Worm (Caenorhabditis elegans) whole organism, L1 larva: ENCODE measurements around the gene mup-4.

Experiments used
- C16A3.4 ChIP-seq: fragments of 150-350 bp; optimal IDR thresholded peaks from 2 replicates; lab custom pipeline; 2014; ENCODE audit warnings: missing biosample characterization, missing genetic modification characterization
- C34B4.2 ChIP-seq: sonication (generic microtip); optimal IDR thresholded peaks from 2 replicates; lab custom pipeline; 2017; ENCODE audit warnings: mild to moderate bottlenecking, missing genetic modification characterization, missing compliant biosample characterization
- F16B12.6 ChIP-seq: fragments of 150-350 bp; optimal IDR thresholded peaks from 2 replicates; lab custom pipeline; 2014; ENCODE audit warnings: missing biosample characterization, missing genetic modification characterization
- aha-1 ChIP-seq: fragments of 150-350 bp; optimal IDR thresholded peaks from 2 replicates; lab custom pipeline; 2014; ENCODE audit warnings: missing biosample characterization, missing genetic modification characterization
- aly-2 ChIP-seq: fragments of 150-350 bp; optimal IDR thresholded peaks from 2 replicates; lab custom pipeline; 2014; ENCODE audit warnings: missing biosample characterization, missing genetic modification characterization
- ama-1 ChIP-seq: fragments of 150-350 bp; optimal IDR thresholded peaks from 2 replicates; lab custom pipeline; 2014
- ceh-63 ChIP-seq: fragments of 200-800 bp; sonication (Bioruptor generic); optimal IDR thresholded peaks from 2 replicates; lab custom pipeline; 2018; ENCODE audit warnings: mild to moderate bottlenecking, missing genetic modification characterization, missing compliant biosample characterization
- ceh-8 ChIP-seq: fragments of 200-800 bp; sonication (Bioruptor generic); optimal IDR thresholded peaks from 2 replicates; lab custom pipeline; 2018; ENCODE audit warnings: mild to moderate bottlenecking, missing genetic modification characterization, moderate library complexity, missing compliant biosample characterization
- ceh-82 ChIP-seq, 3 experiments: fragments of 150-350 bp in 1 of 3; sonication (generic microtip) in 2 of 3; optimal IDR thresholded peaks; 2 replicates each; lab custom pipeline; 2014 to 2017; ENCODE audit warnings: missing biosample characterization in 3 of 3, missing genetic modification characterization in 3 of 3
- ceh-88 ChIP-seq: fragments of 200-800 bp; sonication (Bioruptor generic); IDR thresholded peaks from 2 replicates; pipeline ENCODE4 v1.3.6; 2022; ENCODE audit warnings: missing genetic modification characterization, missing compliant biosample characterization
- ceh-90 ChIP-seq: sonication (generic microtip); optimal IDR thresholded peaks from 2 replicates; lab custom pipeline; 2016; ENCODE audit warnings: missing genetic modification characterization, missing compliant biosample characterization
- efl-1 ChIP-seq, 4 experiments: fragments of 150-350 bp; optimal IDR thresholded peaks in 3 of 4; peaks in 1 of 4; 1 replicate in 1 of 4; 2 replicates in 3 of 4; lab custom pipeline; 2014; ENCODE audit warnings: missing biosample characterization in 2 of 4, missing genetic modification characterization in 2 of 4, missing genetic modification reagents in 2 of 4
- egl-27 ChIP-seq, 2 experiments: fragments of 150-350 bp in 1 of 2; sonication (generic microtip); optimal IDR thresholded peaks; 3 replicates each; lab custom pipeline; 2017 to 2018; ENCODE audit warnings: missing biosample characterization in 2 of 2, missing genetic modification characterization in 2 of 2, missing genetic modification reagents in 2 of 2
- elt-3 ChIP-seq, 6 experiments: fragments of 150-350 bp in 1 of 6; sonication (generic microtip); optimal IDR thresholded peaks; 2 replicates each; lab custom pipeline; 2017 to 2018; ENCODE audit warnings: missing biosample characterization in 6 of 6, missing genetic modification characterization in 6 of 6, inconsistent platforms in 1 of 6
- ets-5 ChIP-seq: fragments of 200-800 bp; sonication (Bioruptor generic); IDR thresholded peaks from 2 replicates; pipeline ENCODE4 v1.3.6; 2022; ENCODE audit warnings: missing genetic modification characterization, missing compliant biosample characterization
- fkh-10 ChIP-seq: sonication (generic microtip); optimal IDR thresholded peaks from 2 replicates; lab custom pipeline; 2017; ENCODE audit warnings: missing biosample characterization, missing genetic modification reagents, missing genetic modification characterization
- fkh-4 ChIP-seq: sonication (generic microtip); optimal IDR thresholded peaks from 2 replicates; lab custom pipeline; 2016; ENCODE audit warnings: missing compliant biosample characterization, missing genetic modification characterization, borderline replicate concordance
- fos-1 ChIP-seq: fragments of 150-350 bp; optimal IDR thresholded peaks from 2 replicates; lab custom pipeline; 2014; ENCODE audit warnings: missing biosample characterization, missing genetic modification characterization
- grh-1 ChIP-seq: fragments of 200-800 bp; sonication (Bioruptor generic); IDR thresholded peaks from 2 replicates; pipeline ENCODE4 v1.3.6; 2022; ENCODE audit warnings: missing genetic modification reagents, missing genetic modification characterization, missing compliant biosample characterization
- irx-1 ChIP-seq: sonication (generic microtip); optimal IDR thresholded peaks from 2 replicates; lab custom pipeline; 2016; ENCODE audit warnings: missing genetic modification characterization, missing compliant biosample characterization
- isw-1 ChIP-seq: fragments of 200-800 bp; sonication (Bioruptor generic); IDR thresholded peaks from 2 replicates; pipeline ENCODE4 v1.3.6; 2022; ENCODE audit warnings: missing genetic modification characterization, missing compliant biosample characterization
- jun-1 ChIP-seq: fragments of 150-350 bp; optimal IDR thresholded peaks from 2 replicates; lab custom pipeline; 2014; ENCODE audit warnings: missing biosample characterization, missing genetic modification reagents, missing genetic modification characterization
- lin-14 ChIP-seq: fragments of 200-800 bp; sonication (Bioruptor generic); optimal IDR thresholded peaks from 2 replicates; lab custom pipeline; 2018; ENCODE audit warnings: mild to moderate bottlenecking, missing genetic modification characterization, moderate library complexity, missing compliant biosample characterization
- lin-15B ChIP-seq: fragments of 150-350 bp; sonication (generic microtip); optimal IDR thresholded peaks from 3 replicates; lab custom pipeline; 2014; ENCODE audit warnings: missing biosample characterization, missing genetic modification characterization
- lin-39 ChIP-seq: fragments of 150-350 bp; optimal IDR thresholded peaks from 2 replicates; lab custom pipeline; 2014; ENCODE audit warnings: missing biosample characterization, missing genetic modification reagents, missing genetic modification characterization
- lir-3 ChIP-seq: sonication (generic microtip); optimal IDR thresholded peaks from 2 replicates; lab custom pipeline; 2016; ENCODE audit warnings: mild to moderate bottlenecking, missing genetic modification characterization, moderate library complexity, missing compliant biosample characterization; ENCODE audit not compliant: poor library complexity
- mab-9 ChIP-seq: fragments of 200-800 bp; sonication (Bioruptor generic); IDR thresholded peaks from 2 replicates; pipeline ENCODE4 v1.3.6; 2022; ENCODE audit warnings: missing genetic modification reagents, missing genetic modification characterization, missing compliant biosample characterization
- mef-2 ChIP-seq: fragments of 150-350 bp; optimal IDR thresholded peaks from 2 replicates; lab custom pipeline; 2014; ENCODE audit warnings: missing biosample characterization, missing genetic modification characterization
- mep-1 ChIP-seq: fragments of 150-350 bp; optimal IDR thresholded peaks from 2 replicates; lab custom pipeline; 2014; ENCODE audit warnings: missing biosample characterization, missing genetic modification characterization
- nhr-11 ChIP-seq: fragments of 150-350 bp; optimal IDR thresholded peaks from 2 replicates; lab custom pipeline; 2014; ENCODE audit warnings: missing biosample characterization, missing genetic modification characterization
- nhr-12 ChIP-seq: sonication (generic microtip); optimal IDR thresholded peaks from 2 replicates; lab custom pipeline; 2017; ENCODE audit warnings: missing biosample characterization, missing genetic modification characterization
- nhr-19 ChIP-seq: fragments of 200-800 bp; sonication (Bioruptor generic); conservative IDR thresholded peaks from 2 replicates; pipeline ENCODE4 v1.3.6; 2022; ENCODE audit warnings: missing genetic modification characterization, missing compliant biosample characterization
- nhr-20 ChIP-seq: sonication (generic microtip); optimal IDR thresholded peaks from 2 replicates; lab custom pipeline; 2016; ENCODE audit warnings: mild to moderate bottlenecking, missing genetic modification characterization, missing compliant biosample characterization
- nhr-237 ChIP-seq: fragments of 150-350 bp; optimal IDR thresholded peaks from 2 replicates; lab custom pipeline; 2014; ENCODE audit warnings: missing biosample characterization, missing genetic modification characterization
- nhr-47 ChIP-seq: sonication (generic microtip); optimal IDR thresholded peaks from 2 replicates; lab custom pipeline; 2016; ENCODE audit warnings: mild to moderate bottlenecking, missing genetic modification characterization, moderate library complexity, missing compliant biosample characterization
- nhr-71 ChIP-seq: sonication (generic microtip); optimal IDR thresholded peaks from 2 replicates; lab custom pipeline; 2016; ENCODE audit warnings: mild to moderate bottlenecking, missing genetic modification characterization, moderate library complexity, missing compliant biosample characterization
- nhr-76 ChIP-seq: sonication (generic microtip); optimal IDR thresholded peaks from 2 replicates; lab custom pipeline; 2017; ENCODE audit warnings: missing biosample characterization, missing genetic modification characterization
- nhr-77 ChIP-seq: fragments of 150-350 bp; optimal IDR thresholded peaks from 2 replicates; lab custom pipeline; 2014; ENCODE audit warnings: missing biosample characterization, missing genetic modification characterization
- pag-3 ChIP-seq: sonication (generic microtip); optimal IDR thresholded peaks from 2 replicates; lab custom pipeline; 2017; ENCODE audit warnings: missing genetic modification characterization, mild to moderate bottlenecking, missing compliant biosample characterization, antibody characterized with exemption, borderline replicate concordance; ENCODE audit not compliant: insufficient read depth
- pax-3 ChIP-seq: fragments of 200-800 bp; sonication (Bioruptor generic); optimal IDR thresholded peaks from 2 replicates; lab custom pipeline; 2018; ENCODE audit warnings: mild to moderate bottlenecking, missing genetic modification characterization, moderate library complexity, missing compliant biosample characterization
- rnt-1 ChIP-seq: sonication (generic microtip); optimal IDR thresholded peaks from 2 replicates; lab custom pipeline; 2016; ENCODE audit warnings: mild to moderate bottlenecking, missing genetic modification characterization, moderate library complexity, missing compliant biosample characterization
- snpc-4 ChIP-seq: fragments of 150-350 bp; optimal IDR thresholded peaks from 2 replicates; lab custom pipeline; 2014; ENCODE audit warnings: missing biosample characterization, missing genetic modification characterization
- sox-4 ChIP-seq: sonication (generic microtip); optimal IDR thresholded peaks from 2 replicates; lab custom pipeline; 2016; ENCODE audit warnings: missing genetic modification characterization, missing compliant biosample characterization
- sup-37 ChIP-seq: fragments of 200-800 bp; sonication (Bioruptor generic); optimal IDR thresholded peaks from 2 replicates; lab custom pipeline; 2018; ENCODE audit warnings: mild to moderate bottlenecking, missing genetic modification characterization, missing compliant biosample characterization
- tlp-1 ChIP-seq: fragments of 150-350 bp; optimal IDR thresholded peaks from 2 replicates; lab custom pipeline; 2014; ENCODE audit warnings: missing biosample characterization, missing genetic modification characterization
- unc-86 ChIP-seq: sonication (generic microtip); optimal IDR thresholded peaks from 2 replicates; lab custom pipeline; 2016; ENCODE audit warnings: missing genetic modification characterization, missing compliant biosample characterization
- unc-98 ChIP-seq: fragments of 200-800 bp; sonication (Bioruptor generic); IDR thresholded peaks from 2 replicates; pipeline ENCODE4 v1.3.6; 2022; ENCODE audit warnings: missing genetic modification characterization, missing compliant biosample characterization
- vab-15 ChIP-seq: sonication (generic microtip); optimal IDR thresholded peaks from 2 replicates; lab custom pipeline; 2017; ENCODE audit warnings: missing genotype, mild to moderate bottlenecking, missing genetic modification characterization, missing compliant biosample characterization
- xbp-1 ChIP-seq: sonication (generic microtip); optimal IDR thresholded peaks from 2 replicates; lab custom pipeline; 2016; ENCODE audit warnings: missing genetic modification characterization, missing compliant biosample characterization
- zag-1 ChIP-seq: fragments of 150-350 bp; optimal IDR thresholded peaks from 2 replicates; lab custom pipeline; 2014; ENCODE audit warnings: missing biosample characterization, missing genetic modification characterization
- ztf-11 ChIP-seq, 2 experiments: sonication (generic microtip); optimal IDR thresholded peaks; 2 replicates each; lab custom pipeline; 2016 to 2017; ENCODE audit warnings: missing genetic modification characterization in 2 of 2, missing biosample characterization in 1 of 2, missing compliant biosample characterization in 1 of 2
- ztf-4 ChIP-seq: fragments of 150-350 bp; optimal IDR thresholded peaks from 2 replicates; lab custom pipeline; 2014; ENCODE audit warnings: missing biosample characterization, missing genetic modification characterization

mup-4 gene

ce11 chrIII:7499421-7499902, 10.6 kb upstream of the mup-4 start, which contains the start of the genes C07H6.9 and sap-140:
C07H6.9 (minus strand) TSS chrIII:7499471.
sap-140 (plus strand) TSS chrIII:7499738.
- TF ChIP-seq ceh-63 (no peak), lin-39 (tag; lab: Kevin White, UChicago) (peak; percentile 67), unc-86 (tag; lab: Kevin White, UChicago) (peak; percentile 79), unc-98 (GFP tag; lab: Robert Waterston, UW) (no peak), isw-1 (GFP tag; lab: Robert Waterston, UW) (peak; percentile 71), nhr-12 (tag; lab: Kevin White, UChicago) (no peak), aly-2 (peak; percentile 6), ceh-8 (GFP tag; lab: Kevin White, UChicago) (peak; percentile 82), jun-1 (tag; lab: Kevin White, UChicago) (peak; percentile 47), snpc-4 (tag; lab: Kevin White, UChicago) (peak; percentile 80), mef-2 (tag; lab: Kevin White, UChicago) (peak; percentile 46), nhr-47 (tag; lab: Kevin White, UChicago) (peak; percentile 89), ama-1 (no peak), elt-3 (tag; optimal IDR thresholded peaks at IDR 0.05; lab: Kevin White, UChicago) (peak in 3 of 6 experiments; percentile 16 to 80 (median 20)), nhr-237 (tag; lab: Kevin White, UChicago) (peak; percentile 54), efl-1 (optimal IDR thresholded peaks at IDR 0.05; lab: Kevin White, UChicago) (peak; percentile 84 to 94), efl-1 (GFP tag; optimal IDR thresholded peaks at IDR 0.05 in 1 of 2; lab: Kevin White, UChicago) (peak; percentile 92 to 99), lir-3 (peak; percentile 56), ztf-4 (tag; lab: Kevin White, UChicago) (peak; percentile 3), mab-9 (0 out of 2 replicates have a peak, but pooled peaks have one; percentile 45), nhr-76 (no peak), nhr-20 (tag; lab: Kevin White, UChicago) (peak; percentile 88), lin-15B (tag; lab: Kevin White, UChicago) (peak; percentile 73), sox-4 (tag; lab: Kevin White, UChicago) (peak; percentile 64), grh-1 (GFP tag; lab: Robert Waterston, UW) (peak; percentile 68), rnt-1 (tag; lab: Kevin White, UChicago) (peak; percentile 93), zag-1 (tag; lab: Kevin White, UChicago) (no peak), ceh-90 (tag; lab: Kevin White, UChicago) (no peak), ets-5 (GFP tag; lab: Robert Waterston, UW) (no peak), C16A3.4 (peak; percentile 80), pax-3 (tag; lab: Kevin White, UChicago) (no peak), xbp-1 (peak; percentile 87), C34B4.2 (no peak), nhr-71 (peak; percentile 92), pag-3 (no peak), fos-1 (peak; percentile 24), egl-27 (tag; optimal IDR thresholded peaks at IDR 0.05; lab: Kevin White, UChicago) (no peak), fkh-10 (GFP tag; lab: Kevin White, UChicago) (peak; percentile 16), tlp-1 (tag; lab: Kevin White, UChicago) (no peak), nhr-77 (tag; lab: Kevin White, UChicago) (peak; percentile 70), sup-37 (GFP tag; lab: Kevin White, UChicago) (peak; percentile 22), nhr-11 (tag; lab: Kevin White, UChicago) (no peak), ceh-82 (tag; optimal IDR thresholded peaks at IDR 0.05; lab: Kevin White, UChicago) (peak; percentile 77 to 90 (median 82)), fkh-4 (tag; lab: Kevin White, UChicago) (no peak), ztf-11 (tag; optimal IDR thresholded peaks at IDR 0.05; lab: Kevin White, UChicago) (peak in 1 of 2 experiments; percentile 62), ceh-88 (GFP tag; lab: Robert Waterston, UW) (0 out of 2 replicates have a peak, but pooled peaks have one; percentile 41), irx-1 (tag; lab: Kevin White, UChicago) (peak; percentile 46), vab-15 (tag; lab: Kevin White, UChicago) (peak; percentile 47), F16B12.6 (tag; lab: Kevin White, UChicago) (peak; percentile 64), aha-1 (tag; lab: Kevin White, UChicago) (peak; percentile 48), mep-1 (peak; percentile 97), lin-14 (GFP tag; lab: Kevin White, UChicago) (peak; percentile 83), nhr-19 (peak; percentile 86)
